Worm (Caenorhabditis elegans) whole organism, L3 larva: ENCODE measurements around the gene Y37E11AM.3.

Source experiments
- R02D3.7 ChIP-seq: fragments of 150-350 bp; optimal IDR thresholded peaks from 2 replicates; lab custom pipeline; 2014; ENCODE audit warnings: missing biosample characterization, missing genetic modification characterization
- ZK546.5 ChIP-seq: sonication (generic microtip); optimal IDR thresholded peaks from 2 replicates; lab custom pipeline; 2017; ENCODE audit warnings: missing biosample characterization, missing genetic modification characterization
- aly-2 ChIP-seq: fragments of 150-350 bp; optimal IDR thresholded peaks from 2 replicates; lab custom pipeline; 2014; ENCODE audit warnings: missing biosample characterization, missing genetic modification characterization
- ama-1 ChIP-seq: fragments of 150-350 bp; optimal IDR thresholded peaks from 2 replicates; lab custom pipeline; 2018
- ceh-16 ChIP-seq: sonication (generic microtip); optimal IDR thresholded peaks from 2 replicates; lab custom pipeline; 2017; ENCODE audit warnings: missing biosample characterization, missing genetic modification characterization
- ceh-28 ChIP-seq: fragments of 150-350 bp; optimal IDR thresholded peaks from 2 replicates; lab custom pipeline; 2014; ENCODE audit warnings: missing biosample characterization, missing genetic modification reagents, missing genetic modification characterization
- ceh-82 ChIP-seq: fragments of 150-350 bp; optimal IDR thresholded peaks from 2 replicates; lab custom pipeline; 2014; ENCODE audit warnings: missing biosample characterization, missing genetic modification characterization
- ceh-9 ChIP-seq: sonication (generic microtip); optimal IDR thresholded peaks from 2 replicates; lab custom pipeline; 2018; ENCODE audit warnings: missing biosample characterization, missing genetic modification characterization
- daf-12 ChIP-seq: fragments of 150-350 bp; optimal IDR thresholded peaks from 2 replicates; lab custom pipeline; 2014; ENCODE audit warnings: missing biosample characterization, missing genetic modification reagents, missing genetic modification characterization
- egl-27 ChIP-seq: sonication (generic microtip); optimal IDR thresholded peaks from 4 replicates; lab custom pipeline; 2017; ENCODE audit warnings: missing biosample characterization, missing genetic modification reagents, missing genetic modification characterization
- egl-5 ChIP-seq: fragments of 150-350 bp; optimal IDR thresholded peaks from 2 replicates; lab custom pipeline; 2017; ENCODE audit warnings: missing biosample characterization, missing genetic modification reagents, missing genetic modification characterization, inconsistent platforms
- elt-1 ChIP-seq: fragments of 150-350 bp; optimal IDR thresholded peaks from 2 replicates; lab custom pipeline; 2014; ENCODE audit warnings: missing biosample characterization, missing genetic modification characterization
- elt-2 ChIP-seq: sonication (generic microtip); optimal IDR thresholded peaks from 2 replicates; lab custom pipeline; 2016; ENCODE audit warnings: missing genetic modification reagents, mild to moderate bottlenecking, missing genetic modification characterization, missing compliant biosample characterization
- elt-3 ChIP-seq, 3 experiments: fragments of 150-350 bp in 1 of 3; sonication (generic microtip) in 2 of 3; optimal IDR thresholded peaks; 2 replicates in 2 of 3; 4 replicates in 1 of 3; lab custom pipeline; 2014 to 2017; ENCODE audit warnings: missing biosample characterization in 3 of 3, missing genetic modification characterization in 3 of 3
- eor-1 ChIP-seq, 2 experiments: fragments of 150-350 bp; optimal IDR thresholded peaks; 2 replicates each; lab custom pipeline; 2014 to 2018; ENCODE audit warnings: missing biosample characterization in 2 of 2, missing genetic modification characterization in 2 of 2
- fkh-10 ChIP-seq: sonication (generic microtip); optimal IDR thresholded peaks from 2 replicates; lab custom pipeline; 2017; ENCODE audit warnings: missing biosample characterization, missing genetic modification reagents, missing genetic modification characterization
- fkh-2 ChIP-seq: fragments of 150-350 bp; optimal IDR thresholded peaks from 2 replicates; lab custom pipeline; 2014; ENCODE audit warnings: missing biosample characterization, missing genetic modification reagents, missing genetic modification characterization
- fos-1 ChIP-seq: fragments of 150-350 bp; optimal IDR thresholded peaks from 2 replicates; lab custom pipeline; 2014; ENCODE audit warnings: missing biosample characterization, missing genetic modification characterization
- hmg-11 ChIP-seq: sonication (generic microtip); optimal IDR thresholded peaks from 2 replicates; lab custom pipeline; 2016; ENCODE audit warnings: missing genetic modification characterization, missing compliant biosample characterization
- jun-1 ChIP-seq: fragments of 150-350 bp; optimal IDR thresholded peaks from 2 replicates; lab custom pipeline; 2014; ENCODE audit warnings: missing biosample characterization, missing genetic modification reagents, missing genetic modification characterization
- lin-15B ChIP-seq: fragments of 150-350 bp; optimal IDR thresholded peaks from 2 replicates; lab custom pipeline; 2014; ENCODE audit warnings: missing biosample characterization, missing genetic modification characterization
- lin-39 ChIP-seq: fragments of 150-350 bp; optimal IDR thresholded peaks from 2 replicates; lab custom pipeline; 2018; ENCODE audit warnings: missing biosample characterization, missing genetic modification reagents, missing genetic modification characterization
- lsy-12 ChIP-seq: sonication (generic microtip); optimal IDR thresholded peaks from 2 replicates; lab custom pipeline; 2016; ENCODE audit warnings: mild to moderate bottlenecking, missing genetic modification characterization, missing compliant biosample characterization
- mdl-1 ChIP-seq: fragments of 150-350 bp; optimal IDR thresholded peaks from 2 replicates; lab custom pipeline; 2014; ENCODE audit warnings: missing biosample characterization, missing genetic modification characterization
- nfya-1 ChIP-seq: sonication (generic microtip); optimal IDR thresholded peaks from 2 replicates; lab custom pipeline; 2017; ENCODE audit warnings: missing genetic modification characterization, mild to moderate bottlenecking, missing compliant biosample characterization, antibody characterized with exemption, moderate library complexity; ENCODE audit not compliant: insufficient read depth
- nhr-11 ChIP-seq: fragments of 150-350 bp; optimal IDR thresholded peaks from 2 replicates; lab custom pipeline; 2014; ENCODE audit warnings: missing biosample characterization, missing genetic modification characterization
- nhr-12 ChIP-seq: fragments of 150-350 bp; optimal IDR thresholded peaks from 2 replicates; lab custom pipeline; 2014; ENCODE audit warnings: missing biosample characterization, missing genetic modification characterization
- nhr-23 ChIP-seq: fragments of 150-350 bp; optimal IDR thresholded peaks from 2 replicates; lab custom pipeline; 2014; ENCODE audit warnings: missing biosample characterization, missing genetic modification reagents, missing genetic modification characterization
- nhr-237 ChIP-seq: fragments of 150-350 bp; optimal IDR thresholded peaks from 2 replicates; lab custom pipeline; 2014; ENCODE audit warnings: missing biosample characterization, missing genetic modification characterization
- nhr-25 ChIP-seq: sonication (generic microtip); optimal IDR thresholded peaks from 2 replicates; lab custom pipeline; 2017; ENCODE audit warnings: missing biosample characterization, missing genetic modification characterization
- nhr-28 ChIP-seq: fragments of 150-350 bp; optimal IDR thresholded peaks from 2 replicates; lab custom pipeline; 2014; ENCODE audit warnings: missing biosample characterization, missing genetic modification characterization
- nhr-43 ChIP-seq: sonication (generic microtip); optimal IDR thresholded peaks from 2 replicates; lab custom pipeline; 2016; ENCODE audit warnings: mild to moderate bottlenecking, missing genetic modification characterization, missing compliant biosample characterization; ENCODE audit not compliant: poor library complexity, severe bottlenecking
- nhr-67 ChIP-seq: fragments of 150-350 bp; optimal IDR thresholded peaks from 2 replicates; lab custom pipeline; 2014; ENCODE audit warnings: missing biosample characterization, missing genetic modification characterization
- nhr-76 ChIP-seq: fragments of 150-350 bp; sonication (generic microtip); optimal IDR thresholded peaks from 5 replicates; lab custom pipeline; 2014; ENCODE audit warnings: missing biosample characterization, missing genetic modification characterization
- nhr-77 ChIP-seq: fragments of 150-350 bp; optimal IDR thresholded peaks from 2 replicates; lab custom pipeline; 2014; ENCODE audit warnings: missing biosample characterization, missing genetic modification characterization
- pha-4 ChIP-seq: fragments of 150-350 bp; optimal IDR thresholded peaks from 2 replicates; lab custom pipeline; 2014; ENCODE audit warnings: missing biosample characterization, missing genetic modification reagents, missing genetic modification characterization
- pqm-1 ChIP-seq: fragments of 150-350 bp; optimal IDR thresholded peaks from 2 replicates; lab custom pipeline; 2017; ENCODE audit warnings: missing biosample characterization, missing genetic modification characterization, inconsistent platforms
- sea-2 ChIP-seq: fragments of 150-350 bp; sonication (generic microtip); optimal IDR thresholded peaks from 4 replicates; lab custom pipeline; 2014; ENCODE audit warnings: missing biosample characterization, missing genetic modification reagents, missing genetic modification characterization
- skn-1 ChIP-seq: fragments of 150-350 bp; optimal IDR thresholded peaks from 2 replicates; lab custom pipeline; 2014; ENCODE audit warnings: missing biosample characterization, missing genetic modification characterization
- snpc-4 ChIP-seq: fragments of 150-350 bp; optimal IDR thresholded peaks from 2 replicates; lab custom pipeline; 2014; ENCODE audit warnings: missing biosample characterization, missing genetic modification characterization
- tbx-2 ChIP-seq: sonication (generic microtip); optimal IDR thresholded peaks from 2 replicates; lab custom pipeline; 2016; ENCODE audit warnings: mild to moderate bottlenecking, missing genetic modification characterization, missing compliant biosample characterization
- unc-39 ChIP-seq: sonication (generic microtip); optimal IDR thresholded peaks from 4 replicates; lab custom pipeline; 2017; ENCODE audit warnings: missing biosample characterization, missing genetic modification characterization
- unc-62 ChIP-seq: fragments of 150-350 bp; sonication (generic microtip); optimal IDR thresholded peaks from 4 replicates; lab custom pipeline; 2014; ENCODE audit warnings: missing biosample characterization, missing genetic modification reagents, missing genetic modification characterization
- zag-1 ChIP-seq: fragments of 150-350 bp; optimal IDR thresholded peaks from 2 replicates; lab custom pipeline; 2014; ENCODE audit warnings: missing biosample characterization, missing genetic modification characterization
- ztf-11 ChIP-seq: fragments of 150-350 bp; optimal IDR thresholded peaks from 2 replicates; lab custom pipeline; 2014; ENCODE audit warnings: missing biosample characterization, missing genetic modification characterization

The Y37E11AM.3 gene

ce11 chrIV:3745806-3746205 is 26.8 kb upstream of the Y37E11AM.3 start:
- no peak for TF ChIP-seq nhr-76 (tag; lab: Kevin White, UChicago)
- TF ChIP-seq nhr-12 (tag; lab: Kevin White, UChicago), result no peak
- no peak for TF ChIP-seq snpc-4 (tag; lab: Kevin White, UChicago)
- TF ChIP-seq nhr-77, result no peak
- TF ChIP-seq nfya-1 (tag; lab: Kevin White, UChicago), result no peak
- no peak for TF ChIP-seq egl-27 (tag; lab: Kevin White, UChicago)
- TF ChIP-seq, all 47 proteins: peak for 0

- TF ChIP-seq skn-1 (tag; lab: Kevin White, UChicago) (no peak), ceh-16 (tag; lab: Kevin White, UChicago) (no peak), elt-2 (tag; lab: Kevin White, UChicago) (peak; percentile 25), nhr-12 (tag; lab: Kevin White, UChicago) (no peak), nhr-67 (no peak), lin-39 (no peak), pqm-1 (tag; lab: Kevin White, UChicago) (peak; percentile 22), ceh-9 (tag; lab: Kevin White, UChicago) (no peak)
Observed at ce11 chrIV:3743748-3744147, 24.8 kb upstream of the Y37E11AM.3 start, which contains the start of gene siah-1. Gene siah-1 (plus strand): TSS chrIV:3744048.

DNA sequence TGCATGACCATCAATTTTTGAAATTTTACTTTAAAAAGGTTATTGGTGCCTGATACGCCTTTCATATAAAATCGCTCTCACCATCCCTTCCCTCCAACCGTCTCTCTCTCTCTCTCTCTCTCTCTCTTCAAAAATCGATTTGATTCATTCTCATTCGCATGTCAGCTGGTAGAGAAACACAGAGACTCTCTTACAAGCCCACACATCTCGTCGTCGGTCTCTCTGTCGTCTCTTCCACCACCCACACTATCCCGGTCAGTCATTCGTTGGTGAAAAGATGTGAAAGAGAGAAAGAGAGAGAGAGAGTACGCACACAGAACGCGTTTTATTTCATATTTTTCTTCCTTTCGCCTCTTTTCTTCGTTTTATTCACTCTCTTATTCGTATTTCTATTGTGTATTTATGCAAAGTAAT is 23.5 kb upstream of the Y37E11AM.3 start:
- TF ChIP-seq ama-1 (peak; percentile 31), pha-4 (peak; percentile 75), egl-27 (tag; lab: Kevin White, UChicago) (no peak), ceh-28 (tag; lab: Kevin White, UChicago) (peak; percentile 95), nhr-25 (tag; lab: Kevin White, UChicago) (peak; percentile 88), zag-1 (tag; lab: Kevin White, UChicago) (no peak), fkh-2 (no peak), fkh-10 (no peak), tbx-2 (tag; lab: Kevin White, UChicago) (peak; percentile 60), nhr-77 (peak; percentile 10), unc-39 (tag; lab: Kevin White, UChicago) (no peak), ztf-11 (no peak), nhr-76 (tag; lab: Kevin White, UChicago) (no peak), mdl-1 (tag; lab: Kevin White, UChicago) (peak; percentile 33), hmg-11 (tag; lab: Kevin White, UChicago) (peak; percentile 90), skn-1 (tag; lab: Kevin White, UChicago) (peak; percentile 80), egl-5 (peak; percentile 86), elt-1 (tag; lab: Kevin White, UChicago) (no peak), nhr-23 (tag; lab: Kevin White, UChicago) (peak; percentile 75), fos-1 (tag; lab: Kevin White, UChicago) (no peak), ZK546.5 (tag; lab: Kevin White, UChicago) (no peak), nhr-11 (tag; lab: Kevin White, UChicago) (no peak), lsy-12 (peak; percentile 48), ceh-82 (tag; lab: Kevin White, UChicago) (no peak), nhr-12 (tag; lab: Kevin White, UChicago) (no peak), snpc-4 (tag; lab: Kevin White, UChicago) (peak; percentile 36), ceh-16 (tag; lab: Kevin White, UChicago) (no peak), elt-2 (tag; lab: Kevin White, UChicago) (peak; percentile 66), R02D3.7 (tag; lab: Kevin White, UChicago) (peak; percentile 60), sea-2 (GFP tag; lab: Kevin White, UChicago) (no peak), lin-15B (peak; percentile 78), nhr-28 (tag; lab: Kevin White, UChicago) (no peak), ceh-9 (tag; lab: Kevin White, UChicago) (no peak), jun-1 (tag; lab: Kevin White, UChicago) (peak; percentile 85), aly-2 (tag; lab: Kevin White, UChicago) (no peak), daf-12 (tag; lab: Kevin White, UChicago) (no peak), lin-39 (peak; percentile 82), nhr-67 (no peak), nhr-43 (tag; lab: Kevin White, UChicago) (peak; percentile 51), nfya-1 (tag; lab: Kevin White, UChicago) (peak; percentile 93), elt-3 (tag; optimal IDR thresholded peaks at IDR 0.05; lab: Kevin White, UChicago) (no peak), unc-62 (GFP tag; lab: Kevin White, UChicago) (no peak), nhr-237 (tag; lab: Kevin White, UChicago) (no peak), pqm-1 (tag; lab: Kevin White, UChicago) (peak; percentile 72), eor-1 (tag; optimal IDR thresholded peaks at IDR 0.05; lab: Kevin White, UChicago) (no peak)
